Worm (Caenorhabditis elegans): ENCODE data around the gene ctns-1.

ctns-1 gene

ce11 chrII:8138015-8138546 is 1.4 kb upstream of the ctns-1 start, which contains the start of gene cdc-48.2:
cdc-48.2 (plus strand) TSS chrII:8138496.
- TF ChIP-seq ctbp-1 (GFP tag; IDR thresholded peaks at IDR 0.05) (0 out of 2 replicates have a peak, but pooled peaks have one; percentile 28), hlh-11 (tag; optimal IDR thresholded peaks at IDR 0.05) (no peak), lin-38 (GFP tag; IDR thresholded peaks at IDR 0.05) (peak; percentile 48), lsy-2 (tag; optimal IDR thresholded peaks at IDR 0.05) (peak in 1 of 2 experiments; percentile 62), mxl-3 (GFP tag; optimal IDR thresholded peaks at IDR 0.05) (peak; percentile 7), mes-2 (tag; optimal IDR thresholded peaks at IDR 0.05; ENCODE audit: poor library complexity, severe bottlenecking) (peak; percentile 35), fkh-10 (GFP tag; optimal IDR thresholded peaks at IDR 0.05) (no peak)

- TF ChIP-seq lim-7 (GFP tag; IDR thresholded peaks at IDR 0.05) (no peak), mdl-1 (tag; optimal IDR thresholded peaks at IDR 0.05) (no peak), mdt-29 (GFP tag; IDR thresholded peaks at IDR 0.05) (no peak), sdz-12 (GFP tag; optimal IDR thresholded peaks at IDR 0.05) (no peak), lin-15B (tag; optimal IDR thresholded peaks at IDR 0.05) (no peak), zfp-3 (GFP tag; conservative IDR thresholded peaks at IDR 0.05) (no peak), ces-1 (GFP tag; optimal IDR thresholded peaks at IDR 0.05) (no peak), nhr-102 (tag; optimal IDR thresholded peaks at IDR 0.05) (no peak), nhr-11 (tag; optimal IDR thresholded peaks at IDR 0.05) (no peak), nhr-111 (GFP tag; optimal IDR thresholded peaks at IDR 0.05) (no peak), cey-2 (tag; optimal IDR thresholded peaks at IDR 0.05; ENCODE audit: borderline replicate concordance, insufficient read depth) (no peak), mes-2 (tag; optimal IDR thresholded peaks at IDR 0.05; ENCODE audit: poor library complexity, severe bottlenecking) (peak; percentile 43), F49E8.2 (tag; optimal IDR thresholded peaks at IDR 0.05; ENCODE audit: borderline replicate concordance) (no peak), unc-39 (tag; optimal IDR thresholded peaks at IDR 0.05) (no peak), F10B5.3 (tag; optimal IDR thresholded peaks at IDR 0.05) (no peak), zfp-2 (tag; optimal IDR thresholded peaks at IDR 0.05) (no peak), mep-1 (tag; optimal IDR thresholded peaks at IDR 0.05) (peak; percentile 30), dmd-9 (GFP tag; IDR thresholded peaks at IDR 0.05) (no peak), zag-1 (tag; optimal IDR thresholded peaks at IDR 0.05) (no peak), rbr-2 (tag; optimal IDR thresholded peaks at IDR 0.05) (no peak), F26F4.8 (GFP tag; conservative IDR thresholded peaks at IDR 0.05) (no peak), ZK337.2 (GFP tag; IDR thresholded peaks at IDR 0.05) (no peak), nhr-77 (tag; optimal IDR thresholded peaks at IDR 0.05) (no peak), nhr-76 (tag; optimal IDR thresholded peaks at IDR 0.05) (no peak), spr-3 (GFP tag; optimal IDR thresholded peaks at IDR 0.05) (no peak), nhr-48 (tag; optimal IDR thresholded peaks at IDR 0.05) (no peak), egl-43 (GFP tag; IDR thresholded peaks at IDR 0.05) (no peak), ztf-7 (tag; optimal IDR thresholded peaks at IDR 0.05) (no peak), hmg-1.1 (GFP tag; IDR thresholded peaks at IDR 0.05) (peak; percentile 44; the same call in 1 of the 2 replicates), mxl-3 (GFP tag; optimal IDR thresholded peaks at IDR 0.05) (no peak), nhr-41 (GFP tag; IDR thresholded peaks at IDR 0.05) (no peak), nhr-28 (tag; optimal IDR thresholded peaks at IDR 0.05) (no peak), F44E2.7 (GFP tag; IDR thresholded peaks at IDR 0.05) (no peak), ceh-62 (tag; optimal IDR thresholded peaks at IDR 0.05) (no peak), nhr-10 (tag; optimal IDR thresholded peaks at IDR 0.05) (no peak), aly-2 (tag; optimal IDR thresholded peaks at IDR 0.05) (no peak), pqm-1 (tag; optimal IDR thresholded peaks at IDR 0.05) (no peak), fkh-10 (GFP tag; optimal IDR thresholded peaks at IDR 0.05) (no peak), daf-8 (GFP tag; IDR thresholded peaks at IDR 0.05) (no peak), ztf-11 (tag; optimal IDR thresholded peaks at IDR 0.05) (no peak), lin-39 (tag; optimal IDR thresholded peaks at IDR 0.05) (no peak), daf-12 (tag; optimal IDR thresholded peaks at IDR 0.05) (no peak), lir-3 (tag; optimal IDR thresholded peaks at IDR 0.05) (no peak), unc-130 (GFP tag; optimal IDR thresholded peaks at IDR 0.05) (peak; percentile 32), daf-19 (GFP tag; conservative IDR thresholded peaks at IDR 0.05) (no peak), R02D3.7 (tag; optimal IDR thresholded peaks at IDR 0.05) (no peak)
These were observed 661 bp upstream of the ctns-1 start for ce11 chrII:8137379-8137778.
